Worm (Caenorhabditis elegans) whole organism, midembryonic: ENCODE data around the gene F14D7.1.

ENCODE experiments used
- cog-1 ChIP-seq: sonication (generic microtip); optimal IDR thresholded peaks from 2 replicates; lab custom pipeline; 2016; ENCODE audit warnings: missing genetic modification characterization, missing compliant biosample characterization
- flt-1 ChIP-seq: fragments of 200-800 bp; sonication (Bioruptor generic); IDR thresholded peaks from 2 replicates; pipeline ENCODE4 v1.3.6; 2022; ENCODE audit warnings: missing genetic modification characterization, missing compliant biosample characterization
- ref-1 ChIP-seq: fragments of 200-800 bp; sonication (Bioruptor generic); conservative IDR thresholded peaks from 2 replicates; pipeline ENCODE4 v1.3.6; 2022; ENCODE audit warnings: missing genetic modification reagents, missing genetic modification characterization, missing compliant biosample characterization
- tab-1 ChIP-seq: fragments of 200-800 bp; sonication (Bioruptor generic); IDR thresholded peaks from 2 replicates; pipeline ENCODE4 v1.3.6; 2022; ENCODE audit warnings: missing genetic modification characterization, missing compliant biosample characterization

- TF ChIP-seq flt-1 (no peak), ref-1 (GFP tag; lab: Robert Waterston, UW) (no peak), cog-1 (no peak), tab-1 (GFP tag; lab: Robert Waterston, UW) (no peak)
These were observed 23.4 kb upstream of the F14D7.1 start, which contains the start of gene F14D7.8 for ce11 chrV:14312695-14313094.
